Worm (Caenorhabditis elegans): ENCODE measurements around the gene R102.10.

The R102.10 gene

DNA sequence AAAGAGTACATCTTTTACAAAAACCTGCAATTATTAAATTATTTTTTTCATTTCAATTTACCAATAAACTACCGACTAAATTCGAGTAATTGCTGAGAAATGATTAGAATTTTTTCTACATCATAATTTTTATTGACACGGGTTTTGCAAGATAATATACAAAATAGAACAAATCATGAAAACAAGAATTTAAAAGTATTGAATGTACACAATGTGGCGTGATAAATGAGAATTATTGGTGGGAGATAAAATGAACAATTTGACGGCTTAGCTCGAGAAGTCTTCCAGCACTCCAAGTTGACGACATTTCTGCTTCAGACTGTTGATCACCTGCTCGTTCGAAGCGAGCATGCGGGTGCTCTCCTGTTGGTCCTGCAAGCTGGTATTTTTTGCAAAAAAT, 10.1 kb upstream of the R102.10 start, which contains the start of gene R102.4:
Gene R102.4, minus strand, starts transcription at position 101 of the 400 bp plus-strand sequence.
- TF ChIP-seq attf-6 (GFP tag; IDR thresholded peaks at IDR 0.05) (no peak), nhr-120 (GFP tag; IDR thresholded peaks at IDR 0.05) (no peak)

- no peak for TF ChIP-seq lsy-27 (tag; optimal IDR thresholded peaks at IDR 0.05; ENCODE audit: borderline replicate concordance, insufficient read depth)
- TF ChIP-seq ceh-58 (GFP tag; IDR thresholded peaks at IDR 0.05): no peak
- TF ChIP-seq unc-62 (GFP tag; optimal IDR thresholded peaks at IDR 0.05): no peak
- peak; percentile 42; the same call in 1 of the 2 replicates for TF ChIP-seq ekl-4 (GFP tag; IDR thresholded peaks at IDR 0.05)
- peak; percentile 4 for TF ChIP-seq pha-4 (tag; optimal IDR thresholded peaks at IDR 0.05)
- 0 out of 2 replicates have a peak, but pooled peaks have one; percentile 12 for TF ChIP-seq F33H1.4 (GFP tag; IDR thresholded peaks at IDR 0.05)
- peak; percentile 54 for TF ChIP-seq somi-1 (GFP tag; optimal IDR thresholded peaks at IDR 0.05)
- TF ChIP-seq fkh-3 (tag; optimal IDR thresholded peaks at IDR 0.05): no peak
- TF ChIP-seq cebp-1 (GFP tag; IDR thresholded peaks at IDR 0.05): peak; percentile 97
- peak; percentile 98 for TF ChIP-seq cebp-1 (tag; optimal IDR thresholded peaks at IDR 0.05)
- TF ChIP-seq lin-40 (tag; optimal IDR thresholded peaks at IDR 0.05): peak; percentile 52
- TF ChIP-seq mcd-1 (GFP tag; IDR thresholded peaks at IDR 0.05): peak; percentile 28; the same call in 1 of the 2 replicates
- TF ChIP-seq madf-8 (GFP tag; conservative IDR thresholded peaks at IDR 0.05): peak; percentile 17; the same call in 1 of the 2 replicates
- TF ChIP-seq ztf-22 (GFP tag; optimal IDR thresholded peaks at IDR 0.05): no peak
- TF ChIP-seq efl-1 (GFP tag; optimal IDR thresholded peaks at IDR 0.05): peak; percentile 62
- no peak for TF ChIP-seq rec-8 (tag; optimal IDR thresholded peaks at IDR 0.05)
- TF ChIP-seq tbp1 (GFP tag; optimal IDR thresholded peaks at IDR 0.05): peak; percentile 44
- peak; percentile 74 for TF ChIP-seq nhr-80 (tag; optimal IDR thresholded peaks at IDR 0.05)
- TF ChIP-seq ZK185.1 (tag; optimal IDR thresholded peaks at IDR 0.05; ENCODE audit: poor library complexity, severe bottlenecking): peak; percentile 51
- TF ChIP-seq madf-10 (tag; optimal IDR thresholded peaks at IDR 0.05): peak; percentile 4
- TF ChIP-seq dox-1 (GFP tag; IDR thresholded peaks at IDR 0.05): peak; percentile 28; the same call in 1 of the 2 replicates
- TF ChIP-seq lag-1 (GFP tag; IDR thresholded peaks at IDR 0.05): no peak
- TF ChIP-seq dpl-1 (GFP tag; optimal IDR thresholded peaks at IDR 0.05): peak; percentile 36
- peak; percentile 64 for TF ChIP-seq madf-6 (GFP tag; IDR thresholded peaks at IDR 0.05)
- TF ChIP-seq B0336.3 (GFP tag; IDR thresholded peaks at IDR 0.05): peak; percentile 34; the same call in 1 of the 2 replicates
- peak in 1 of 3 experiments; percentile 34 for TF ChIP-seq lin-35 (GFP tag; optimal IDR thresholded peaks at IDR 0.05)
- peak; percentile 90 for TF ChIP-seq attf-5 (GFP tag; optimal IDR thresholded peaks at IDR 0.05)
- peak; percentile 100 for TF ChIP-seq hmg-1.2 (GFP tag; IDR thresholded peaks at IDR 0.05)
- no peak for TF ChIP-seq F55B11.4 (tag; optimal IDR thresholded peaks at IDR 0.05; ENCODE audit: borderline replicate concordance, insufficient read depth)
- TF ChIP-seq pbrm-1 (GFP tag; IDR thresholded peaks at IDR 0.05): peak; percentile 49; the same call in 1 of the 2 replicates
- no peak for TF ChIP-seq mxl-1 (tag; optimal IDR thresholded peaks at IDR 0.05)
- TF ChIP-seq ets-4 (GFP tag; optimal IDR thresholded peaks at IDR 0.05): no peak
- no peak for TF ChIP-seq rcor-1 (GFP tag; IDR thresholded peaks at IDR 0.05)
- peak; percentile 15 for TF ChIP-seq ceh-27 (GFP tag; optimal IDR thresholded peaks at IDR 0.05)
- peak; percentile 10 for TF ChIP-seq K12H6.12 (tag; optimal IDR thresholded peaks at IDR 0.05)
- peak; percentile 28; the same call in 1 of the 2 replicates for TF ChIP-seq nfyb-1 (GFP tag; IDR thresholded peaks at IDR 0.05)
- TF ChIP-seq lin-54 (GFP tag; optimal IDR thresholded peaks at IDR 0.05): peak; percentile 66
Observed at ce11 chrIV:10697022-10697979, 8.0 kb upstream of the R102.10 start, which contains the start of gene allo-1. Gene allo-1 (minus strand): TSS chrIV:10697072.
